Fruit fly (Drosophila melanogaster) Kc167 (cell line): ENCODE data around the gene primo-2.

ENCODE experiments used
- Myc ChIP-seq: fragments of >200 bp; optimal IDR thresholded peaks from 2 replicates; lab custom pipeline; 2017; ENCODE audit warnings: missing external identifiers
- Sin3A ChIP-seq: fragments of >200 bp; optimal IDR thresholded peaks from 2 replicates; lab custom pipeline; 2018; ENCODE audit warnings: missing external identifiers
- h ChIP-seq: fragments of >200 bp; optimal IDR thresholded peaks from 3 replicates; lab custom pipeline; 2018; ENCODE audit warnings: missing external identifiers
- psq ChIP-seq: fragments of >200 bp; optimal IDR thresholded peaks from 2 replicates; lab custom pipeline; 2017; ENCODE audit warnings: missing external identifiers
- ttk ChIP-seq: sonication (Bioruptor generic); optimal IDR thresholded peaks from 2 replicates; lab custom pipeline; 2017; ENCODE audit warnings: missing external identifiers

DNA sequence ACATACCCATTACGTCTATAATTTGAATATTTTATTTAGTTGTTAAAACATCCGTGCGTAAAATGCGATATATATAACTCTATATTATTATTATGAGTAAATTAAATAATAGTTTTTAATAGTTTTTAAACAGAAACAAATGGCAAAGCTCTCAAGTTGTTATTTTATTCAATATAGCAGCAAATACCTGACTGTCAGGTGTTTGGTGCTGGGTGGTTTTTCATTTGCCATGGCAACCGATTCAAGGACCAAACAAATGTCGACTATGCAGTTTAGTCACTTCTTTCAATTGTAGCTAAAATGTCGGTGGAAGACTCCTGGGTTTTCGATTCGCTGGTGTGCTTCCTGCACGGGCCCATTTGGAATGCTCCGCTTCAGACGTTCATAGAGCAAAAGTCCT, 17.9 kb downstream of the primo-2 start, which contains the start of gene CG14367:
- TF ChIP-seq h = no peak
- TF ChIP-seq psq = no peak
- no peak for TF ChIP-seq Myc (lab: Kevin White, UChicago)
- TF ChIP-seq ttk (lab: Kevin White, UChicago) = no peak
- TF ChIP-seq Sin3A (lab: Kevin White, UChicago) = no peak
